Worm (Caenorhabditis elegans): ENCODE results near the gene C54D2.6.

Gene C54D2.6

ce11 chrX:7880848-7881247, 33.5 kb upstream of the C54D2.6 start, which contains the start of gene C39D10.8:
Gene C39D10.8 (minus strand): TSS chrX:7880948.
- TF ChIP-seq nhr-232 (tag; optimal IDR thresholded peaks at IDR 0.05): no peak
- no peak for TF ChIP-seq ceh-48 (tag; optimal IDR thresholded peaks at IDR 0.05)
- TF ChIP-seq unc-86 (tag; optimal IDR thresholded peaks at IDR 0.05): no peak
- no peak for TF ChIP-seq syd-9 (tag; optimal IDR thresholded peaks at IDR 0.05)
- peak; percentile 30 for TF ChIP-seq elt-2 (tag; optimal IDR thresholded peaks at IDR 0.05)

ce11 chrX:7875854-7876253, 28.5 kb upstream of the C54D2.6 start, which contains the start of gene cca-1:
Gene cca-1 (minus strand): TSS chrX:7875954.
- TF ChIP-seq pax-1 (tag; optimal IDR thresholded peaks at IDR 0.05) (no peak), K09A11.1 (tag; optimal IDR thresholded peaks at IDR 0.05; ENCODE audit: insufficient read depth) (no peak), hlh-6 (tag; optimal IDR thresholded peaks at IDR 0.05) (no peak), hlh-30 (tag; optimal IDR thresholded peaks at IDR 0.05; ENCODE audit: insufficient read depth) (no peak), ttx-3 (tag; optimal IDR thresholded peaks at IDR 0.05) (no peak), odd-2 (tag; optimal IDR thresholded peaks at IDR 0.05) (no peak), zip-5 (tag; optimal IDR thresholded peaks at IDR 0.05) (no peak), nhr-232 (tag; optimal IDR thresholded peaks at IDR 0.05) (no peak), lin-11 (tag; optimal IDR thresholded peaks at IDR 0.05) (no peak), Y22D7AL.16 (tag; optimal IDR thresholded peaks at IDR 0.05) (no peak), ceh-6 (GFP tag; optimal IDR thresholded peaks at IDR 0.05) (no peak), pag-3 (tag; optimal IDR thresholded peaks at IDR 0.05; ENCODE audit: borderline replicate concordance) (no peak), pha-4 (tag; optimal IDR thresholded peaks at IDR 0.05) (no peak), unc-86 (tag; optimal IDR thresholded peaks at IDR 0.05) (no peak)

ce11 chrX:7873350-7873749, 26.0 kb upstream of the C54D2.6 start:
- TF ChIP-seq syd-9 (tag; optimal IDR thresholded peaks at IDR 0.05): no peak
- no peak for TF ChIP-seq ceh-6 (GFP tag; optimal IDR thresholded peaks at IDR 0.05)
- TF ChIP-seq F13H6.1 (tag; optimal IDR thresholded peaks at IDR 0.05): no peak
- no peak for TF ChIP-seq lin-11 (tag; optimal IDR thresholded peaks at IDR 0.05)
- TF ChIP-seq sox-4 (tag; optimal IDR thresholded peaks at IDR 0.05): no peak
- TF ChIP-seq che-1 (tag; optimal IDR thresholded peaks at IDR 0.05): no peak
- no peak for TF ChIP-seq K09A11.1 (tag; optimal IDR thresholded peaks at IDR 0.05; ENCODE audit: insufficient read depth)

ce11 chrX:7867307-7867706, 20.0 kb upstream of the C54D2.6 start:
- no peak for TF ChIP-seq odd-2 (tag; optimal IDR thresholded peaks at IDR 0.05)
- no peak for TF ChIP-seq dmd-4 (tag; optimal IDR thresholded peaks at IDR 0.05; ENCODE audit: borderline replicate concordance)
- no peak for TF ChIP-seq pag-3 (tag; optimal IDR thresholded peaks at IDR 0.05; ENCODE audit: borderline replicate concordance)
- TF ChIP-seq hlh-30 (tag; optimal IDR thresholded peaks at IDR 0.05; ENCODE audit: insufficient read depth): no peak
- no peak for TF ChIP-seq sox-4 (tag; optimal IDR thresholded peaks at IDR 0.05)
- TF ChIP-seq fax-1 (tag; optimal IDR thresholded peaks at IDR 0.05): no peak
- no peak for TF ChIP-seq unc-3 (GFP tag; conservative IDR thresholded peaks at IDR 0.05)
- no peak for TF ChIP-seq unc-3 (tag; optimal IDR thresholded peaks at IDR 0.05)
- TF ChIP-seq Y22D7AL.16 (tag; optimal IDR thresholded peaks at IDR 0.05): no peak
- no peak for TF ChIP-seq C38D4.7 (GFP tag; optimal IDR thresholded peaks at IDR 0.05)
- TF ChIP-seq pax-1 (tag; optimal IDR thresholded peaks at IDR 0.05): no peak
- TF ChIP-seq lin-11 (tag; optimal IDR thresholded peaks at IDR 0.05): no peak
- TF ChIP-seq ceh-48 (tag; optimal IDR thresholded peaks at IDR 0.05): no peak
- TF ChIP-seq npax-4 (tag; optimal IDR thresholded peaks at IDR 0.05): no peak
- TF ChIP-seq unc-42 (tag; optimal IDR thresholded peaks at IDR 0.05): no peak
- no peak for TF ChIP-seq dve-1 (tag; optimal IDR thresholded peaks at IDR 0.05)
- no peak for TF ChIP-seq unc-55 (GFP tag; optimal IDR thresholded peaks at IDR 0.05)
- TF ChIP-seq ceh-45 (GFP tag; IDR thresholded peaks at IDR 0.05): no peak
- no peak for TF ChIP-seq tbx-2 (tag; optimal IDR thresholded peaks at IDR 0.05)

- TF ChIP-seq Y22D7AL.16 (tag; optimal IDR thresholded peaks at IDR 0.05): no peak
- no peak for TF ChIP-seq lim-6 (tag; optimal IDR thresholded peaks at IDR 0.05)
- TF ChIP-seq ceh-2 (tag; optimal IDR thresholded peaks at IDR 0.05): no peak
- no peak for TF ChIP-seq ref-2 (tag; optimal IDR thresholded peaks at IDR 0.05)
- no peak for TF ChIP-seq dve-1 (tag; optimal IDR thresholded peaks at IDR 0.05)
- no peak for TF ChIP-seq ztf-16 (tag; optimal IDR thresholded peaks at IDR 0.05)
- no peak for TF ChIP-seq lin-11 (tag; optimal IDR thresholded peaks at IDR 0.05)
- TF ChIP-seq ceh-19 (GFP tag; optimal IDR thresholded peaks at IDR 0.05): no peak
- no peak for TF ChIP-seq pqm-1 (tag; optimal IDR thresholded peaks at IDR 0.05)
- TF ChIP-seq ceh-31 (tag; optimal IDR thresholded peaks at IDR 0.05): no peak
- no peak for TF ChIP-seq T23F11.4 (GFP tag; optimal IDR thresholded peaks at IDR 0.05)
- no peak for TF ChIP-seq hlh-15 (tag; optimal IDR thresholded peaks at IDR 0.05)
- TF ChIP-seq ceh-6 (GFP tag; optimal IDR thresholded peaks at IDR 0.05): no peak
- TF ChIP-seq elt-2 (tag; optimal IDR thresholded peaks at IDR 0.05): no peak
- TF ChIP-seq hlh-8 (tag; optimal IDR thresholded peaks at IDR 0.05): no peak
- TF ChIP-seq ets-4 (tag; optimal IDR thresholded peaks at IDR 0.05): no peak
- TF ChIP-seq ceh-34 (tag; optimal IDR thresholded peaks at IDR 0.05): no peak
- TF ChIP-seq pha-2 (tag; optimal IDR thresholded peaks at IDR 0.05): no peak
- no peak for TF ChIP-seq pros-1 (tag; optimal IDR thresholded peaks at IDR 0.05)
These were observed 19.2 kb upstream of the C54D2.6 start for ce11 chrX:7866493-7866892.

Data from whole organism, late embryonic.